Worm (Caenorhabditis elegans): Measurements from ENCODE around the gene fbxb-31.

- TF ChIP-seq nhr-12 (tag; optimal IDR thresholded peaks at IDR 0.05) = no peak
- no peak for TF ChIP-seq lsy-2 (tag; optimal IDR thresholded peaks at IDR 0.05)
- TF ChIP-seq aha-1 (tag; optimal IDR thresholded peaks at IDR 0.05) = no peak
- no peak for TF ChIP-seq unc-86 (tag; optimal IDR thresholded peaks at IDR 0.05)
- TF ChIP-seq lin-39 (tag; optimal IDR thresholded peaks at IDR 0.05) = no peak
- no peak for TF ChIP-seq mep-1 (tag; optimal IDR thresholded peaks at IDR 0.05)
- TF ChIP-seq nhr-71 (tag; optimal IDR thresholded peaks at IDR 0.05) = no peak
- no peak for TF ChIP-seq ceh-8 (GFP tag; optimal IDR thresholded peaks at IDR 0.05)
- TF ChIP-seq pqm-1 (tag; optimal IDR thresholded peaks at IDR 0.05) = no peak
- TF ChIP-seq mef-2 (tag; optimal IDR thresholded peaks at IDR 0.05) = no peak
- no peak for TF ChIP-seq jun-1 (tag; optimal IDR thresholded peaks at IDR 0.05)
- TF ChIP-seq lin-13 (GFP tag; optimal IDR thresholded peaks at IDR 0.05) = no peak
These were observed 34.6 kb downstream of the fbxb-31 start for ce11 chrII:3604578-3604977.
